Worm (Caenorhabditis elegans) whole organism, L1 larva: ENCODE results near the gene snb-7.

ENCODE experiments used
- elt-3 ChIP-seq, 6 experiments: fragments of 150-350 bp in 1 of 6; sonication (generic microtip); optimal IDR thresholded peaks; 2 replicates each; lab custom pipeline; 2017 to 2018; ENCODE audit warnings: missing biosample characterization in 6 of 6, missing genetic modification characterization in 6 of 6, inconsistent platforms in 1 of 6
- nhr-11 ChIP-seq: fragments of 150-350 bp; optimal IDR thresholded peaks from 2 replicates; lab custom pipeline; 2014; ENCODE audit warnings: missing biosample characterization, missing genetic modification characterization
- nhr-47 ChIP-seq: sonication (generic microtip); optimal IDR thresholded peaks from 2 replicates; lab custom pipeline; 2016; ENCODE audit warnings: mild to moderate bottlenecking, missing genetic modification characterization, moderate library complexity, missing compliant biosample characterization
- skn-1 ChIP-seq: fragments of 150-350 bp; optimal IDR thresholded peaks from 2 replicates; lab custom pipeline; 2014; ENCODE audit warnings: missing biosample characterization, missing genetic modification characterization
- snpc-4 ChIP-seq: fragments of 150-350 bp; optimal IDR thresholded peaks from 2 replicates; lab custom pipeline; 2014; ENCODE audit warnings: missing biosample characterization, missing genetic modification characterization
- zag-1 ChIP-seq: fragments of 150-350 bp; optimal IDR thresholded peaks from 2 replicates; lab custom pipeline; 2014; ENCODE audit warnings: missing biosample characterization, missing genetic modification characterization
- ztf-11 ChIP-seq, 2 experiments: sonication (generic microtip); optimal IDR thresholded peaks; 2 replicates each; lab custom pipeline; 2016 to 2017; ENCODE audit warnings: missing genetic modification characterization in 2 of 2, missing biosample characterization in 1 of 2, missing compliant biosample characterization in 1 of 2

ce11 chrIV:12573068-12573467 lies 12.4 kb downstream of the snb-7 start, which contains the start of gene K08E7.5:
- TF ChIP-seq zag-1 (tag; lab: Kevin White, UChicago) (no peak), nhr-47 (tag; lab: Kevin White, UChicago) (no peak), ztf-11 (tag; optimal IDR thresholded peaks at IDR 0.05; lab: Kevin White, UChicago) (no peak), snpc-4 (tag; lab: Kevin White, UChicago) (no peak), nhr-11 (no peak), skn-1 (tag; lab: Kevin White, UChicago) (no peak), elt-3 (tag; optimal IDR thresholded peaks at IDR 0.05; lab: Kevin White, UChicago) (no peak)
